Worm (Caenorhabditis elegans): ENCODE measurements around the gene C16C8.7.

The C16C8.7 gene

DNA sequence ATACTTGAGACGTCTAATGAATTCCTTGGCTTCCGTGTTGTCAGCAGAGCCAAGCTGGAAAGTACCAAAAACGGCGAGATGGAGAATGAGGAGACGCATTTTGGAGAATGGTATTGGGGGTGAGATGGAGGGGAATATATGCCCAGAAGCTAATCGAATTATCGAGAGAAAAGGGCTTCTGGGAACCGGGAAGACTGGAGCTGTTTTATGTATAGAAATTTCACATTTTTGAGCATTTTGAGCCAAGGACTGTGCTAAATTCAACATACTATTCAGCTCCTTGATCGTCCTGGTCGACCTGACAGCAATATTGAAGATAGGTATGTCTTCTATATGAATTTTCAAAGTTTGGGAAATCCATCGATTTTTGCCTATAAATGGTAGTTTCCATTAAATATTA, at the start of gene C16C8.7:
TSS of gene C16C8.7 (minus strand) at position 101 of the 400 bp plus-strand sequence.
- TF ChIP-seq nhr-129 (tag; optimal IDR thresholded peaks at IDR 0.05) (no peak), zag-1 (tag; optimal IDR thresholded peaks at IDR 0.05) (no peak), nhr-11 (tag; optimal IDR thresholded peaks at IDR 0.05) (no peak), R02D3.7 (tag; optimal IDR thresholded peaks at IDR 0.05) (no peak), elt-1 (tag; optimal IDR thresholded peaks at IDR 0.05) (no peak), ztf-4 (tag; optimal IDR thresholded peaks at IDR 0.05) (no peak), snpc-4 (tag; optimal IDR thresholded peaks at IDR 0.05) (no peak), ZK546.5 (tag; optimal IDR thresholded peaks at IDR 0.05) (no peak), ztf-1 (GFP tag; conservative IDR thresholded peaks at IDR 0.05) (no peak), elt-3 (tag; optimal IDR thresholded peaks at IDR 0.05) (no peak)

DNA sequence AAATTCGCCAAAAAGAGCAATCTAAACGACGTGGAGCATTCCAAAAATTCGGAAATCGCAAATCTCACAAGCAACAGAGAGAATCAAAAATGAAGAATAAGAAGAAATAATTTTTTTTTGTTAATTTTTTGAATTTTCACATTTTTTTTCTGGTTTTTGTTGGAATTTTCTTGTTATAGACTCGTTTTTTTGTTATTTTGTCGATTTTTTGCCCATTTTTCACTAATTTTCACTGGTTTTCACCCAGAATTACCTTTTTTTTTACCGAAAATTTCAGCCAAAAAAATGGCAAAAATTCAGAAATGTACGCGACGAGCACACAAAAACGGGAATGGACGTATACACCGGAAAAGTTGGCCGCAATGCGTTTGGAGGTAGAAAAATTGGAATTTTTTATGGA, 44.8 kb upstream of the C16C8.7 start, which contains the start of gene cyh-1:
TSS of gene cyh-1 (plus strand) at position 301 of the 400 bp plus-strand sequence.
- no peak for TF ChIP-seq alr-1 (tag; optimal IDR thresholded peaks at IDR 0.05)
- no peak for TF ChIP-seq crh-2 (tag; optimal IDR thresholded peaks at IDR 0.05)

DNA sequence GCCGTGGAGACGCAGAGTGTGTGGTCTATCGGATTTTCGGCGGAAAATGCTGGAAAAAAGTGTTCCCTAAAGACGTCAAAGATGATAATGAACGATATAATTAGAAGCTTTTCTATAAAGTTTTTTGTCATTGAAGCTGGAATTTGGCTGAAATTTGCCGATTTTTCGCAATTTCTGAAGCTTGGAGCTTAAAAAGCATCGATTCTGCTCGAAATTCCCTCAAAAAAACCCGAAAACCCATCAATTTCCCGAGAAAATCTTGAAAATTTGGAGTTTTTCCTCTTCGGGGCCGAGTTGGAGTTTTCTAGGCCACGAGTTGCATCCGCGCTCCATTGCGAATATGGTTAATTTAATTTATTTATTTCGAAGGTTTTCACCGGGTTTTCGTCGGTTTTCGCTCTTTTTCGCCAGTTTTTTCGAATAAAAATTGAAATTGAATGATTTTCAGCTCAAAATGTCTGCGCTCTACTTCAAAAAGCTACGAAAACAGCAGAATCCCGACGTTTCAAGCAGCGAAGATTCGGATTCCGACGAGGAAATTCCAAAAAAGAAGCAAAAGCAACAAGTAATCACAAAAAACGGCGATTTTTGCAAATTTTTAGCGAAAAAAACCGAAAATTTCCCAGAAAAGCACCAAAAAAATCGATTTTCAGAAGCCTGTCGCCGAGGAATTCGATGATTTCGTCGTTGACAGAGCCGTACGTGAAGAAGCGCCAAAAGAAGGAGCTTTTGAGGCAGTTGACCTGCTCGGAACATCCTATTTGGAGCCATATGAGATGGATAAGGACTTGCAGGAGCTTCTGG, 42.8 kb upstream of the C16C8.7 start, which contains the start of the genes col-71 and Y49F6B.2:
TSS of gene col-71 (minus strand) at position 51 of the 804 bp plus-strand sequence.
TSS of gene Y49F6B.2 (plus strand) at position 449 of the 804 bp plus-strand sequence.
- TF ChIP-seq Y55F3AM.14 (GFP tag; optimal IDR thresholded peaks at IDR 0.05) (peak; percentile 25), nhr-129 (tag; optimal IDR thresholded peaks at IDR 0.05) (peak; percentile 46), sma-3 (GFP tag; optimal IDR thresholded peaks at IDR 0.05) (peak; percentile 77), snpc-4 (tag; optimal IDR thresholded peaks at IDR 0.05) (peak; percentile 23), zag-1 (tag; optimal IDR thresholded peaks at IDR 0.05) (peak; percentile 33), lsy-2 (tag; optimal IDR thresholded peaks at IDR 0.05) (peak; percentile 84 to 88), mbf-1 (tag; optimal IDR thresholded peaks at IDR 0.05) (no peak), F13H6.1 (tag; optimal IDR thresholded peaks at IDR 0.05) (peak; percentile 74), peb-1 (tag; optimal IDR thresholded peaks at IDR 0.05) (no peak), unc-62 (GFP tag; optimal IDR thresholded peaks at IDR 0.05) (no peak), mab-5 (tag; optimal IDR thresholded peaks at IDR 0.05) (peak; percentile 51), skn-1 (tag; optimal IDR thresholded peaks at IDR 0.05) (no peak), fos-1 (tag; optimal IDR thresholded peaks at IDR 0.05) (peak; percentile 26), sem-4 (tag; optimal IDR thresholded peaks at IDR 0.05) (peak; percentile 47), nhr-21 (tag; optimal IDR thresholded peaks at IDR 0.05) (peak; percentile 36), C34F6.9 (tag; optimal IDR thresholded peaks at IDR 0.05) (peak; percentile 91), R02D3.7 (tag; optimal IDR thresholded peaks at IDR 0.05) (peak; percentile 19), ztf-4 (tag; optimal IDR thresholded peaks at IDR 0.05) (no peak), nhr-25 (tag; optimal IDR thresholded peaks at IDR 0.05) (peak; percentile 56), gmeb-1 (tag; optimal IDR thresholded peaks at IDR 0.05) (peak; percentile 71), dmd-4 (tag; optimal IDR thresholded peaks at IDR 0.05) (no peak), lin-11 (tag; optimal IDR thresholded peaks at IDR 0.05) (peak; percentile 12), lin-13 (GFP tag; optimal IDR thresholded peaks at IDR 0.05) (peak; percentile 78), ZK546.5 (tag; optimal IDR thresholded peaks at IDR 0.05) (no peak), crh-2 (tag; optimal IDR thresholded peaks at IDR 0.05) (peak; percentile 73), nhr-6 (tag; optimal IDR thresholded peaks at IDR 0.05) (peak; percentile 46), unc-55 (GFP tag; optimal IDR thresholded peaks at IDR 0.05) (peak; percentile 86)

DNA sequence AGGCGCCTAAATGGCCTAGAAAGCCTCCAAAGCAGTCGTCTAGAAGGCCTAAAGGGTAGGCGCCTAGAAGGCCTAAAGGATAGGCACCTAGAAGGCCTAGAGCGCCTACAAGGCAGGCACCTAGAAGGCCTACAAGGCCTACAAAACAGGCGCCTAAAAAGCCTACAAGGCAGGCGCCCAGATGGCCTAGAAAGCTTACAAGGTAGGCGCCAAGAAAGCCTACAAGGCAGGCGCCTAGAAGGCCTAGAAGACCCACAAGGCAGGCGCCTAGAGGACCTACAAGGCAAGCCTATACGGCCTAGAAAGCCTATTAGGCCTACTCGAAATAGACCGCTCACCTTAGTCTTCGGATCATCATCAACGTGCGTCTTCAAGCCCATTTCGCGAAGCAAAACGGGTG, 42.1 kb upstream of the C16C8.7 start:
- TF ChIP-seq mbf-1 (tag; optimal IDR thresholded peaks at IDR 0.05) (no peak), sma-3 (GFP tag; optimal IDR thresholded peaks at IDR 0.05) (no peak), unc-62 (GFP tag; optimal IDR thresholded peaks at IDR 0.05) (no peak), gmeb-1 (tag; optimal IDR thresholded peaks at IDR 0.05) (no peak), R02D3.7 (tag; optimal IDR thresholded peaks at IDR 0.05) (no peak)

DNA sequence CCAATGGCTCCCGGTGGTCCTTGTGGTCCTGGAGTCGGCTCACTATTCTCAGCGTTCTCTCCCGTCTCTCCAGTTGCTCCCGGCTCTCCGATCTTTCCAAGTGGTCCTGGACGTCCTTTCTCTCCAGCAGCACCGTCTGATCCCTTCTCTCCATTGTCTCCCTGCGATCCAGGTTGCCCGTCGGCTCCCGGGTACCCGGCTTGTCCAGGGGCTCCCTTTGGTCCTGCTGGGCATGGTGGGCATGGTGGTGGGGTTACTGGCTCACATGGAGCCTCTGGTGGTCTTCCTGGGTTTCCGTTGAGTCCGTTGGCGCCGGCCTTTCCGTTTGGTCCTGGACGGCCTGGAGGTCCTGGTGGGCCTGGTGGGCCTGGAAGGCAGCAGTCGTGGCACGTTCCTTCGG, 40.4 kb upstream of the C16C8.7 start:
- TF ChIP-seq blmp-1 (tag; optimal IDR thresholded peaks at IDR 0.05; ENCODE audit: insufficient read depth): no peak
- TF ChIP-seq peb-1 (tag; optimal IDR thresholded peaks at IDR 0.05): no peak
- TF ChIP-seq gmeb-1 (tag; optimal IDR thresholded peaks at IDR 0.05): no peak
- TF ChIP-seq mbf-1 (tag; optimal IDR thresholded peaks at IDR 0.05): no peak
- no peak for TF ChIP-seq ceh-16 (tag; optimal IDR thresholded peaks at IDR 0.05)
- TF ChIP-seq unc-39 (tag; optimal IDR thresholded peaks at IDR 0.05): no peak
- no peak for TF ChIP-seq crh-2 (tag; optimal IDR thresholded peaks at IDR 0.05)
- TF ChIP-seq skn-1 (tag; optimal IDR thresholded peaks at IDR 0.05): no peak

All from whole organism, L2 larva.